Worm (Caenorhabditis elegans) whole organism, L3 larva: ENCODE measurements around the gene B0334.10.

Experiments used
- aly-2 ChIP-seq: fragments of 150-350 bp; optimal IDR thresholded peaks from 2 replicates; lab custom pipeline; 2014; ENCODE audit warnings: missing biosample characterization, missing genetic modification characterization
- ama-1 ChIP-seq: fragments of 150-350 bp; optimal IDR thresholded peaks from 2 replicates; lab custom pipeline; 2018
- daf-12 ChIP-seq: fragments of 150-350 bp; optimal IDR thresholded peaks from 2 replicates; lab custom pipeline; 2014; ENCODE audit warnings: missing biosample characterization, missing genetic modification reagents, missing genetic modification characterization
- egl-27 ChIP-seq: sonication (generic microtip); optimal IDR thresholded peaks from 4 replicates; lab custom pipeline; 2017; ENCODE audit warnings: missing biosample characterization, missing genetic modification reagents, missing genetic modification characterization
- elt-2 ChIP-seq: sonication (generic microtip); optimal IDR thresholded peaks from 2 replicates; lab custom pipeline; 2016; ENCODE audit warnings: missing genetic modification reagents, mild to moderate bottlenecking, missing genetic modification characterization, missing compliant biosample characterization
- hmg-11 ChIP-seq: sonication (generic microtip); optimal IDR thresholded peaks from 2 replicates; lab custom pipeline; 2016; ENCODE audit warnings: missing genetic modification characterization, missing compliant biosample characterization
- lsy-12 ChIP-seq: sonication (generic microtip); optimal IDR thresholded peaks from 2 replicates; lab custom pipeline; 2016; ENCODE audit warnings: mild to moderate bottlenecking, missing genetic modification characterization, missing compliant biosample characterization
- nhr-237 ChIP-seq: fragments of 150-350 bp; optimal IDR thresholded peaks from 2 replicates; lab custom pipeline; 2014; ENCODE audit warnings: missing biosample characterization, missing genetic modification characterization
- pha-4 ChIP-seq: fragments of 150-350 bp; optimal IDR thresholded peaks from 2 replicates; lab custom pipeline; 2014; ENCODE audit warnings: missing biosample characterization, missing genetic modification reagents, missing genetic modification characterization
- sea-2 ChIP-seq: fragments of 150-350 bp; sonication (generic microtip); optimal IDR thresholded peaks from 4 replicates; lab custom pipeline; 2014; ENCODE audit warnings: missing biosample characterization, missing genetic modification reagents, missing genetic modification characterization
- unc-39 ChIP-seq: sonication (generic microtip); optimal IDR thresholded peaks from 4 replicates; lab custom pipeline; 2017; ENCODE audit warnings: missing biosample characterization, missing genetic modification characterization
- ztf-11 ChIP-seq: fragments of 150-350 bp; optimal IDR thresholded peaks from 2 replicates; lab custom pipeline; 2014; ENCODE audit warnings: missing biosample characterization, missing genetic modification characterization

- TF ChIP-seq unc-39 (tag; lab: Kevin White, UChicago) (no peak), hmg-11 (no peak), aly-2 (tag; lab: Kevin White, UChicago) (no peak), elt-2 (tag; lab: Kevin White, UChicago) (no peak), pha-4 (tag; lab: Kevin White, UChicago) (peak; percentile 70), daf-12 (tag; lab: Kevin White, UChicago) (no peak), egl-27 (tag; lab: Kevin White, UChicago) (no peak), sea-2 (GFP tag; lab: Kevin White, UChicago) (no peak), ama-1 (lab: Kevin White, UChicago) (no peak), nhr-237 (tag; lab: Kevin White, UChicago) (no peak), ztf-11 (no peak), lsy-12 (tag; lab: Kevin White, UChicago) (no peak)
Observed at ce11 chrII:11495307-11495706, 23.0 kb upstream of the B0334.10 start, which contains the start of the genes ooc-3 and B0334.4.
